Worm (Caenorhabditis elegans) whole organism, L1 larva: ENCODE results near the gene Y48A6B.9.

Experiments used
- C04F5.9 ChIP-seq: sonication (generic microtip); optimal IDR thresholded peaks from 2 replicates; lab custom pipeline; 2016; ENCODE audit warnings: missing genetic modification characterization, missing compliant biosample characterization
- C16A3.4 ChIP-seq: fragments of 150-350 bp; optimal IDR thresholded peaks from 2 replicates; lab custom pipeline; 2014; ENCODE audit warnings: missing biosample characterization, missing genetic modification characterization
- C34B4.2 ChIP-seq: sonication (generic microtip); optimal IDR thresholded peaks from 2 replicates; lab custom pipeline; 2017; ENCODE audit warnings: mild to moderate bottlenecking, missing genetic modification characterization, missing compliant biosample characterization
- F16B12.6 ChIP-seq: fragments of 150-350 bp; optimal IDR thresholded peaks from 2 replicates; lab custom pipeline; 2014; ENCODE audit warnings: missing biosample characterization, missing genetic modification characterization
- Y116A8C.19 ChIP-seq: sonication (generic microtip); optimal IDR thresholded peaks from 2 replicates; lab custom pipeline; 2016; ENCODE audit warnings: missing compliant biosample characterization, missing genetic modification characterization, borderline replicate concordance
- aha-1 ChIP-seq: fragments of 150-350 bp; optimal IDR thresholded peaks from 2 replicates; lab custom pipeline; 2014; ENCODE audit warnings: missing biosample characterization, missing genetic modification characterization
- aly-2 ChIP-seq: fragments of 150-350 bp; optimal IDR thresholded peaks from 2 replicates; lab custom pipeline; 2014; ENCODE audit warnings: missing biosample characterization, missing genetic modification characterization
- ama-1 ChIP-seq: fragments of 150-350 bp; optimal IDR thresholded peaks from 2 replicates; lab custom pipeline; 2014
- blmp-1 ChIP-seq: fragments of 150-350 bp; optimal IDR thresholded peaks from 2 replicates; lab custom pipeline; 2014; ENCODE audit warnings: missing biosample characterization, missing genetic modification characterization
- ceh-82 ChIP-seq, 3 experiments: fragments of 150-350 bp in 1 of 3; sonication (generic microtip) in 2 of 3; optimal IDR thresholded peaks; 2 replicates each; lab custom pipeline; 2014 to 2017; ENCODE audit warnings: missing biosample characterization in 3 of 3, missing genetic modification characterization in 3 of 3
- ceh-88 ChIP-seq: fragments of 200-800 bp; sonication (Bioruptor generic); IDR thresholded peaks from 2 replicates; pipeline ENCODE4 v1.3.6; 2022; ENCODE audit warnings: missing genetic modification characterization, missing compliant biosample characterization
- ceh-90 ChIP-seq: sonication (generic microtip); optimal IDR thresholded peaks from 2 replicates; lab custom pipeline; 2016; ENCODE audit warnings: missing genetic modification characterization, missing compliant biosample characterization
- ces-1 ChIP-seq: fragments of 150-350 bp; optimal IDR thresholded peaks from 2 replicates; lab custom pipeline; 2014; ENCODE audit warnings: missing biosample characterization, missing genetic modification reagents, missing genetic modification characterization
- dpl-1 ChIP-seq, 3 experiments: fragments of 150-350 bp in 2 of 3; sonication (generic microtip) in 1 of 3; optimal IDR thresholded peaks; 2 replicates each; lab custom pipeline; 2014 to 2017; ENCODE audit warnings: missing biosample characterization in 3 of 3, missing genetic modification characterization in 3 of 3, missing genetic modification reagents in 3 of 3
- dsc-1 ChIP-seq: sonication (generic microtip); optimal IDR thresholded peaks from 2 replicates; lab custom pipeline; 2016; ENCODE audit warnings: mild to moderate bottlenecking, missing genetic modification characterization, missing compliant biosample characterization
- efl-1 ChIP-seq, 4 experiments: fragments of 150-350 bp; optimal IDR thresholded peaks in 3 of 4; peaks in 1 of 4; 1 replicate in 1 of 4; 2 replicates in 3 of 4; lab custom pipeline; 2014; ENCODE audit warnings: missing biosample characterization in 2 of 4, missing genetic modification characterization in 2 of 4, missing genetic modification reagents in 2 of 4
- efl-3 ChIP-seq: fragments of 200-800 bp; sonication (Bioruptor generic); optimal IDR thresholded peaks from 2 replicates; lab custom pipeline; 2018; ENCODE audit warnings: mild to moderate bottlenecking, missing genetic modification characterization, missing compliant biosample characterization
- egl-13 ChIP-seq: sonication (generic microtip); optimal IDR thresholded peaks from 2 replicates; lab custom pipeline; 2016; ENCODE audit warnings: missing genotype, missing genetic modification reagents, missing genetic modification characterization, missing compliant biosample characterization
- ets-5 ChIP-seq: fragments of 200-800 bp; sonication (Bioruptor generic); IDR thresholded peaks from 2 replicates; pipeline ENCODE4 v1.3.6; 2022; ENCODE audit warnings: missing genetic modification characterization, missing compliant biosample characterization
- fkh-10 ChIP-seq: sonication (generic microtip); optimal IDR thresholded peaks from 2 replicates; lab custom pipeline; 2017; ENCODE audit warnings: missing biosample characterization, missing genetic modification reagents, missing genetic modification characterization
- fkh-4 ChIP-seq: sonication (generic microtip); optimal IDR thresholded peaks from 2 replicates; lab custom pipeline; 2016; ENCODE audit warnings: missing compliant biosample characterization, missing genetic modification characterization, borderline replicate concordance
- grh-1 ChIP-seq: fragments of 200-800 bp; sonication (Bioruptor generic); IDR thresholded peaks from 2 replicates; pipeline ENCODE4 v1.3.6; 2022; ENCODE audit warnings: missing genetic modification reagents, missing genetic modification characterization, missing compliant biosample characterization
- hlh-4 ChIP-seq: sonication (generic microtip); optimal IDR thresholded peaks from 2 replicates; lab custom pipeline; 2016; ENCODE audit warnings: mild to moderate bottlenecking, missing genetic modification characterization, missing compliant biosample characterization
- irx-1 ChIP-seq: sonication (generic microtip); optimal IDR thresholded peaks from 2 replicates; lab custom pipeline; 2016; ENCODE audit warnings: missing genetic modification characterization, missing compliant biosample characterization
- isw-1 ChIP-seq: fragments of 200-800 bp; sonication (Bioruptor generic); IDR thresholded peaks from 2 replicates; pipeline ENCODE4 v1.3.6; 2022; ENCODE audit warnings: missing genetic modification characterization, missing compliant biosample characterization
- jun-1 ChIP-seq: fragments of 150-350 bp; optimal IDR thresholded peaks from 2 replicates; lab custom pipeline; 2014; ENCODE audit warnings: missing biosample characterization, missing genetic modification reagents, missing genetic modification characterization
- lin-15B ChIP-seq: fragments of 150-350 bp; sonication (generic microtip); optimal IDR thresholded peaks from 3 replicates; lab custom pipeline; 2014; ENCODE audit warnings: missing biosample characterization, missing genetic modification characterization
- lsy-2 ChIP-seq, 2 experiments: fragments of 150-350 bp; optimal IDR thresholded peaks; 2 replicates each; lab custom pipeline; 2014; ENCODE audit warnings: missing biosample characterization in 2 of 2, missing genetic modification characterization in 2 of 2
- mdl-1 ChIP-seq, 2 experiments: fragments of 150-350 bp; optimal IDR thresholded peaks; 2 replicates each; lab custom pipeline; 2014 to 2017; ENCODE audit warnings: missing biosample characterization in 2 of 2, missing genetic modification characterization in 2 of 2, inconsistent platforms in 1 of 2
- mef-2 ChIP-seq: fragments of 150-350 bp; optimal IDR thresholded peaks from 2 replicates; lab custom pipeline; 2014; ENCODE audit warnings: missing biosample characterization, missing genetic modification characterization
- nhr-12 ChIP-seq: sonication (generic microtip); optimal IDR thresholded peaks from 2 replicates; lab custom pipeline; 2017; ENCODE audit warnings: missing biosample characterization, missing genetic modification characterization
- nhr-20 ChIP-seq: sonication (generic microtip); optimal IDR thresholded peaks from 2 replicates; lab custom pipeline; 2016; ENCODE audit warnings: mild to moderate bottlenecking, missing genetic modification characterization, missing compliant biosample characterization
- nhr-237 ChIP-seq: fragments of 150-350 bp; optimal IDR thresholded peaks from 2 replicates; lab custom pipeline; 2014; ENCODE audit warnings: missing biosample characterization, missing genetic modification characterization
- nhr-47 ChIP-seq: sonication (generic microtip); optimal IDR thresholded peaks from 2 replicates; lab custom pipeline; 2016; ENCODE audit warnings: mild to moderate bottlenecking, missing genetic modification characterization, moderate library complexity, missing compliant biosample characterization
- nhr-77 ChIP-seq: fragments of 150-350 bp; optimal IDR thresholded peaks from 2 replicates; lab custom pipeline; 2014; ENCODE audit warnings: missing biosample characterization, missing genetic modification characterization
- nhr-84 ChIP-seq: sonication (generic microtip); optimal IDR thresholded peaks from 2 replicates; lab custom pipeline; 2017; ENCODE audit warnings: missing biosample characterization, missing genetic modification characterization
- nhr-85 ChIP-seq: sonication (generic microtip); peaks from one replicate; lab custom pipeline; 2016; ENCODE audit warnings: missing genetic modification characterization, inconsistent platforms, missing compliant biosample characterization
- pag-3 ChIP-seq: sonication (generic microtip); optimal IDR thresholded peaks from 2 replicates; lab custom pipeline; 2017; ENCODE audit warnings: missing genetic modification characterization, mild to moderate bottlenecking, missing compliant biosample characterization, antibody characterized with exemption, borderline replicate concordance; ENCODE audit not compliant: insufficient read depth
- pqm-1 ChIP-seq: sonication (generic microtip); optimal IDR thresholded peaks from 3 replicates; lab custom pipeline; 2017; ENCODE audit warnings: missing biosample characterization, missing genetic modification characterization
- rnt-1 ChIP-seq: sonication (generic microtip); optimal IDR thresholded peaks from 2 replicates; lab custom pipeline; 2016; ENCODE audit warnings: mild to moderate bottlenecking, missing genetic modification characterization, moderate library complexity, missing compliant biosample characterization
- skn-1 ChIP-seq: fragments of 150-350 bp; optimal IDR thresholded peaks from 2 replicates; lab custom pipeline; 2014; ENCODE audit warnings: missing biosample characterization, missing genetic modification characterization
- snpc-4 ChIP-seq: fragments of 150-350 bp; optimal IDR thresholded peaks from 2 replicates; lab custom pipeline; 2014; ENCODE audit warnings: missing biosample characterization, missing genetic modification characterization
- sox-4 ChIP-seq: sonication (generic microtip); optimal IDR thresholded peaks from 2 replicates; lab custom pipeline; 2016; ENCODE audit warnings: missing genetic modification characterization, missing compliant biosample characterization
- sup-37 ChIP-seq: fragments of 200-800 bp; sonication (Bioruptor generic); optimal IDR thresholded peaks from 2 replicates; lab custom pipeline; 2018; ENCODE audit warnings: mild to moderate bottlenecking, missing genetic modification characterization, missing compliant biosample characterization
- swsn-7 ChIP-seq: sonication (generic microtip); optimal IDR thresholded peaks from 2 replicates; lab custom pipeline; 2016; ENCODE audit warnings: missing genetic modification characterization, missing compliant biosample characterization
- tbx-2 ChIP-seq: sonication (generic microtip); optimal IDR thresholded peaks from 2 replicates; lab custom pipeline; 2016; ENCODE audit warnings: missing genetic modification characterization, missing compliant biosample characterization
- tlp-1 ChIP-seq: fragments of 150-350 bp; optimal IDR thresholded peaks from 2 replicates; lab custom pipeline; 2014; ENCODE audit warnings: missing biosample characterization, missing genetic modification characterization
- unc-130 ChIP-seq: fragments of 150-350 bp; optimal IDR thresholded peaks from 2 replicates; lab custom pipeline; 2017; ENCODE audit warnings: missing biosample characterization, missing genetic modification characterization, inconsistent platforms
- unc-30 ChIP-seq: sonication (generic microtip); optimal IDR thresholded peaks from 2 replicates; lab custom pipeline; 2017; ENCODE audit warnings: missing biosample characterization, missing genetic modification characterization
- unc-62 ChIP-seq: fragments of 150-350 bp; optimal IDR thresholded peaks from 2 replicates; lab custom pipeline; 2014; ENCODE audit warnings: missing biosample characterization, missing genetic modification reagents, missing genetic modification characterization
- unc-98 ChIP-seq: fragments of 200-800 bp; sonication (Bioruptor generic); IDR thresholded peaks from 2 replicates; pipeline ENCODE4 v1.3.6; 2022; ENCODE audit warnings: missing genetic modification characterization, missing compliant biosample characterization
- vab-15 ChIP-seq: sonication (generic microtip); optimal IDR thresholded peaks from 2 replicates; lab custom pipeline; 2017; ENCODE audit warnings: missing genotype, mild to moderate bottlenecking, missing genetic modification characterization, missing compliant biosample characterization
- zip-4 ChIP-seq: fragments of 200-800 bp; sonication (Bioruptor generic); optimal IDR thresholded peaks from 2 replicates; lab custom pipeline; 2018; ENCODE audit warnings: mild to moderate bottlenecking, missing genetic modification characterization, moderate library complexity, missing compliant biosample characterization
- ztf-11 ChIP-seq, 2 experiments: sonication (generic microtip); optimal IDR thresholded peaks; 2 replicates each; lab custom pipeline; 2016 to 2017; ENCODE audit warnings: missing genetic modification characterization in 2 of 2, missing biosample characterization in 1 of 2, missing compliant biosample characterization in 1 of 2

The Y48A6B.9 gene

ce11 chrIII:11036132-11036531, 3.2 kb downstream of the Y48A6B.9 start (continued):
- peak; percentile 36 for TF ChIP-seq sup-37 (GFP tag; lab: Kevin White, UChicago)
- TF ChIP-seq mdl-1 (tag; optimal IDR thresholded peaks at IDR 0.05; lab: Kevin White, UChicago): peak in 1 of 2 experiments; percentile 48
- no peak for TF ChIP-seq rnt-1 (tag; lab: Kevin White, UChicago)
- peak; percentile 55 for TF ChIP-seq aly-2 (tag; lab: Kevin White, UChicago)
- TF ChIP-seq F16B12.6: peak; percentile 100
- TF ChIP-seq unc-130: peak; percentile 80
- TF ChIP-seq nhr-20 (tag; lab: Kevin White, UChicago): peak; percentile 75
- no peak for TF ChIP-seq vab-15
- no peak for TF ChIP-seq mef-2
- no peak for TF ChIP-seq ets-5 (GFP tag; lab: Robert Waterston, UW)
- peak; percentile 50 for TF ChIP-seq jun-1
- peak; percentile 65 for TF ChIP-seq isw-1
- peak; percentile 80 to 88 (median 82) for TF ChIP-seq ceh-82 (tag; optimal IDR thresholded peaks at IDR 0.05; lab: Kevin White, UChicago)
- no peak for TF ChIP-seq pag-3 (tag; lab: Kevin White, UChicago)
- TF ChIP-seq sox-4 (tag; lab: Kevin White, UChicago): no peak
- TF ChIP-seq dpl-1 (GFP tag; optimal IDR thresholded peaks at IDR 0.05; lab: Kevin White, UChicago): peak; percentile 69 to 83 (median 82)
- peak; percentile 74 for TF ChIP-seq nhr-85 (tag; lab: Kevin White, UChicago)
- TF ChIP-seq swsn-7: peak; percentile 81
- no peak for TF ChIP-seq unc-30 (tag; lab: Kevin White, UChicago)
- peak; percentile 66 for TF ChIP-seq irx-1 (tag; lab: Kevin White, UChicago)
- peak; percentile 41 for TF ChIP-seq fkh-10 (GFP tag; lab: Kevin White, UChicago)
- TF ChIP-seq unc-98 (GFP tag; lab: Robert Waterston, UW): no peak; the same call in 1 of the 2 replicates
- TF ChIP-seq egl-13 (tag; lab: Kevin White, UChicago): no peak
- TF ChIP-seq unc-62: no peak
- no peak for TF ChIP-seq efl-3 (GFP tag; lab: Kevin White, UChicago)
- TF ChIP-seq nhr-84 (tag; lab: Kevin White, UChicago): no peak
- TF ChIP-seq lin-15B (tag; lab: Kevin White, UChicago): peak; percentile 44
- no peak for TF ChIP-seq tlp-1 (tag; lab: Kevin White, UChicago)
- no peak for TF ChIP-seq ceh-90
- TF ChIP-seq hlh-4 (tag; lab: Kevin White, UChicago): no peak
- peak; percentile 78 for TF ChIP-seq tbx-2 (tag; lab: Kevin White, UChicago)
- TF ChIP-seq grh-1 (GFP tag; lab: Robert Waterston, UW): peak; percentile 60
- no peak for TF ChIP-seq ama-1 (lab: Kevin White, UChicago)
- no peak for TF ChIP-seq Y116A8C.19
- peak in 1 of 2 experiments; percentile 7 for TF ChIP-seq ztf-11 (tag; optimal IDR thresholded peaks at IDR 0.05; lab: Kevin White, UChicago)
- TF ChIP-seq nhr-237: no peak
- TF ChIP-seq lsy-2 (tag; optimal IDR thresholded peaks at IDR 0.05; lab: Kevin White, UChicago): peak; percentile 97 to 99
- no peak for TF ChIP-seq aha-1
- peak; percentile 86 for TF ChIP-seq efl-1 (optimal IDR thresholded peaks at IDR 0.05; lab: Kevin White, UChicago)
- peak; percentile 83 to 98 for TF ChIP-seq efl-1 (GFP tag; optimal IDR thresholded peaks at IDR 0.05 in 1 of 2; lab: Kevin White, UChicago)
- TF ChIP-seq zip-4 (GFP tag; lab: Kevin White, UChicago): peak; percentile 27
- TF ChIP-seq dsc-1 (tag; lab: Kevin White, UChicago): peak; percentile 57
- peak; percentile 69 for TF ChIP-seq snpc-4 (tag; lab: Kevin White, UChicago)
- TF ChIP-seq C04F5.9 (tag; lab: Kevin White, UChicago): no peak
- TF ChIP-seq ces-1: no peak
- TF ChIP-seq nhr-12: no peak
- TF ChIP-seq ceh-88 (GFP tag; lab: Robert Waterston, UW): no peak
- peak; percentile 84 for TF ChIP-seq nhr-47 (tag; lab: Kevin White, UChicago)
- TF ChIP-seq skn-1 (tag; lab: Kevin White, UChicago): peak; percentile 67
- TF ChIP-seq C34B4.2: no peak
- TF ChIP-seq fkh-4: no peak
- no peak for TF ChIP-seq pqm-1 (tag; lab: Kevin White, UChicago)
- TF ChIP-seq C16A3.4 (tag; lab: Kevin White, UChicago): peak; percentile 76
- peak; percentile 56 for TF ChIP-seq nhr-77 (tag; lab: Kevin White, UChicago)
- TF ChIP-seq blmp-1: peak; percentile 36
